Fruit fly (Drosophila melanogaster): ENCODE results near the gene btd.

DNA sequence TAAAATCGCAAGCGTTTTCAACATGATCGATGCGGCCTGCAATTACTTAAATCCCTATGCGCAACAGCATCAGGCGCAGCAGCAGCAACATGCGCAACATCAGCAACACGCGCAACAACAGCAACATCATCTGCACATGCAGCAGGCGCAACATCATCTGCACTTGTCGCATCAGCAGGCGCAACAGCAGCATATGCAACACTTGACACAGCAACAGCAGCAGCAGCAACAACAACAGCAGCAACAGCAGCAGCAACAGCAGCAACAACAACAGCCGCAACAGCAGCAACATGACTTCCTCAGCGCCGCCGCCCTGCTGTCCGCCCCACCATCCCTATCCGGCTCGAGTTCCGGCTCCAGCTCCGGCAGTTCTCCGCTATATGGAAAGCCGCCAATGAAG is 666 bp downstream of the btd start:
- TF ChIP-seq usp (GFP tag; optimal IDR thresholded peaks at IDR 0.05) (no peak), EcR (GFP tag; optimal IDR thresholded peaks at IDR 0.05) (no peak), psq (optimal IDR thresholded peaks at IDR 0.05) (no peak), pan (optimal IDR thresholded peaks at IDR 0.05) (no peak), CG8478 (optimal IDR thresholded peaks at IDR 0.05) (no peak)

Data from whole organism.